Worm (Caenorhabditis elegans): ENCODE measurements around the gene rcq-5.

Gene rcq-5

ce11 chrIII:4057894-4058293 lies at the start of gene rcq-5:
Gene rcq-5 (minus strand): TSS chrIII:4057976.
- TF ChIP-seq elt-1 (tag; optimal IDR thresholded peaks at IDR 0.05; ENCODE audit: borderline replicate concordance, insufficient read depth) (no peak), nhr-2 (tag; optimal IDR thresholded peaks at IDR 0.05) (no peak), hlh-1 (tag; optimal IDR thresholded peaks at IDR 0.05) (no peak), nhr-28 (tag; optimal IDR thresholded peaks at IDR 0.05) (no peak), lin-32 (GFP tag; optimal IDR thresholded peaks at IDR 0.05) (no peak), bed-3 (GFP tag; optimal IDR thresholded peaks at IDR 0.05) (no peak), ces-1 (GFP tag; optimal IDR thresholded peaks at IDR 0.05) (peak; percentile 76), nhr-76 (tag; optimal IDR thresholded peaks at IDR 0.05) (no peak), lsy-2 (tag; optimal IDR thresholded peaks at IDR 0.05) (peak; percentile 44), cnd-1 (tag; optimal IDR thresholded peaks at IDR 0.05) (no peak), snpc-4 (tag; optimal IDR thresholded peaks at IDR 0.05) (no peak), tbx-8 (GFP tag; optimal IDR thresholded peaks at IDR 0.05) (no peak), ceh-39 (tag; optimal IDR thresholded peaks at IDR 0.05) (no peak), unc-120 (tag; optimal IDR thresholded peaks at IDR 0.05; ENCODE audit: poor library complexity, severe bottlenecking) (no peak), sem-2 (GFP tag; optimal IDR thresholded peaks at IDR 0.05) (no peak), mep-1 (tag; optimal IDR thresholded peaks at IDR 0.05) (peak; percentile 19)

DNA sequence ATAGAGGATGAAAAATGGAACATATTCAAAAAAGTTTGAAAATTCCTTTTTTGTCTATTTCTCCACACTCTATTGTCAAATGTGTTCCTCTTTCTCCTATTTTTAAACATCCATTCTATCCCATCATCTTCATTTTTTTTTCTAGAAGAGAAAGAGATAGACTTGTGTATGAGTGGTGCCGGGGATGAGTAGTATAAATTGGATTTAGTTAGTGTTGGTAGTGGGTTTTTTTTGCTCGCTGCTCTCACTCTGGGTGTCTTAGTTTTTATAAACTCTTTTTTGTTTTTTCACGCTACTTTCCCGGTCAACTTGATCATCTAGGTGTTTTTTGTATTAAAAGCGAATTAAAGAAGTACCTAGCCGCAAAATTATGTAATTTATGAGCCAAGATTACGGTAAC lies 49.5 kb upstream of the rcq-5 start:
- TF ChIP-seq M03D4.4 (tag; optimal IDR thresholded peaks at IDR 0.05), result no peak
- no peak for TF ChIP-seq sem-2 (GFP tag; optimal IDR thresholded peaks at IDR 0.05)
- TF ChIP-seq ces-1 (GFP tag; optimal IDR thresholded peaks at IDR 0.05), result peak; percentile 72

DNA sequence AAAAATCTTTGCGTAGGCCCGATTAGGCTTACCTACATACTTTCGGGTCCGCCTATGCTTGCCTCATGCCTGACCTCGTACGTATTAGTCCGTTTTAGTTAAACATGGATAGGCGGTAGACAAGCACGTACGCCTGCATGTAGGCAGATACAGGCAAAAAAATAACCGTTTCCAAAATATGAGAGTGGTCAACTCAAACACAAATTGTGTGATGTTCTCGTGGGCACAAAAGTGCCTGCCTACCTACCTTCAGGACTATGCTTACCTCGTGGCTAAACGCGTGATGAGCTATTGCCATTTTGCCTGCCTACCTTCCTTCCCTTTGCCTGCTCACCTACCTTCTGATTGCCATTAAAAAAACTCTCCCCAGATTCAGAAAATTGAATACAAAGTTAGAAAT lies 48.8 kb upstream of the rcq-5 start:
- no peak for TF ChIP-seq snpc-4 (tag; optimal IDR thresholded peaks at IDR 0.05)
- TF ChIP-seq drap-1 (GFP tag; optimal IDR thresholded peaks at IDR 0.05), result no peak
- no peak for TF ChIP-seq M03D4.4 (tag; optimal IDR thresholded peaks at IDR 0.05)
- TF ChIP-seq bed-3 (GFP tag; optimal IDR thresholded peaks at IDR 0.05), result no peak
- TF ChIP-seq ceh-83 (GFP tag; optimal IDR thresholded peaks at IDR 0.05), result no peak
- TF ChIP-seq ces-1 (GFP tag; optimal IDR thresholded peaks at IDR 0.05), result no peak
- no peak for TF ChIP-seq sem-2 (GFP tag; optimal IDR thresholded peaks at IDR 0.05)
- no peak for TF ChIP-seq mep-1 (tag; optimal IDR thresholded peaks at IDR 0.05)
- no peak for TF ChIP-seq nhr-12 (tag; optimal IDR thresholded peaks at IDR 0.05)
- no peak for TF ChIP-seq nhr-2 (tag; optimal IDR thresholded peaks at IDR 0.05)
- no peak for TF ChIP-seq lin-13 (tag; optimal IDR thresholded peaks at IDR 0.05)
- TF ChIP-seq flh-1 (GFP tag; optimal IDR thresholded peaks at IDR 0.05), result no peak
- TF ChIP-seq unc-39 (tag; optimal IDR thresholded peaks at IDR 0.05), result no peak
- no peak for TF ChIP-seq hlh-1 (tag; optimal IDR thresholded peaks at IDR 0.05)
- no peak for TF ChIP-seq nhr-28 (tag; optimal IDR thresholded peaks at IDR 0.05)

DNA sequence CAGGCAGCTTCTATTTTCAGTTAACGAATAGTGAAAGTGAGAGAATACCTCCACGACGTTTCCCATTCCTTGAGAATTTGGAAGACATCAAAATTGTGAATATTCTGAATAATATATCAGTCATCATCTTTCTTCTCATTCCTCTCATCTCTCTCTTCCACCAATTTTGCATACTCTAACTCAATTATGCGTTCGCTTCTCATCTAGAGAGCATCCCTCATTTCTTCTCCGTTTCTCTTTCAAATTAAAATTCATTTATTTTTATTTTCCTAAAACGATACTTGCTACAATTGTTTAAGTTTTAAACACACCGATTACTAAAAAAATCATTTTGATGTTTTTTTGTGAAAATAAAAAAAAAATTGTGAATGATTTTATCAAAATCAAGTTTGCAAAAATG lies 45.4 kb upstream of the rcq-5 start:
- peak; percentile 95 for TF ChIP-seq ces-1 (GFP tag; optimal IDR thresholded peaks at IDR 0.05)
- TF ChIP-seq ham-2 (GFP tag; optimal IDR thresholded peaks at IDR 0.05), result no peak
- no peak for TF ChIP-seq mls-2 (tag; optimal IDR thresholded peaks at IDR 0.05)

- TF ChIP-seq M03D4.4 (tag; optimal IDR thresholded peaks at IDR 0.05) (no peak), ceh-83 (GFP tag; optimal IDR thresholded peaks at IDR 0.05) (no peak), elt-3 (tag; optimal IDR thresholded peaks at IDR 0.05) (no peak), zip-8 (tag; optimal IDR thresholded peaks at IDR 0.05) (peak; percentile 26), ztf-11 (tag; optimal IDR thresholded peaks at IDR 0.05) (no peak)
Measured at ce11 chrIII:4102039-4102438, 44.3 kb upstream of the rcq-5 start.

DNA sequence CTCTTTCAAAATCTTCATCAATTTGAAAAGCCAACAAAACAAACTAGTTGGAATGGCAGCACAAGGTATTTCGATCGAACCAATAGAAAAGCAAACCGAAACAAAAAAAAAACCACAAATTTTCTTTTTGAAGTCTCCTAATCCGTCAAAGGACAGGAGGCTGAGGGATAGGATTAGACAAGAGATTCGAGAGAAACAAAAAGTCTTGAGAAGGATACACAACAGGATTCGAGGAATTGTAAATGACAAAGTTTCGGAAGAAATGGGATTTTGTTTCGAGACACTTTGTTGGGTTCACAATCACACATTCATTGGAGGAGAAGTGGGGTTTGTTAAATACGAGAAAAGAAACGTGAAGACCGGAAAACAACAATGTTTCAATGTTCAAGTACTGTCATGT lies 43.2 kb upstream of the rcq-5 start:
- TF ChIP-seq sem-2 (GFP tag; optimal IDR thresholded peaks at IDR 0.05), result no peak
- no peak for TF ChIP-seq lin-13 (tag; optimal IDR thresholded peaks at IDR 0.05)
- TF ChIP-seq mab-5 (tag; optimal IDR thresholded peaks at IDR 0.05), result no peak
- TF ChIP-seq ceh-83 (GFP tag; optimal IDR thresholded peaks at IDR 0.05), result no peak
- no peak for TF ChIP-seq lin-32 (GFP tag; optimal IDR thresholded peaks at IDR 0.05)
- no peak for TF ChIP-seq zip-8 (tag; optimal IDR thresholded peaks at IDR 0.05)
- TF ChIP-seq ceh-39 (tag; optimal IDR thresholded peaks at IDR 0.05), result no peak
- TF ChIP-seq unc-62 (GFP tag; optimal IDR thresholded peaks at IDR 0.05), result no peak
- no peak for TF ChIP-seq tbx-8 (GFP tag; optimal IDR thresholded peaks at IDR 0.05)
- TF ChIP-seq nhr-237 (tag; optimal IDR thresholded peaks at IDR 0.05), result no peak
- TF ChIP-seq nhr-28 (tag; optimal IDR thresholded peaks at IDR 0.05), result no peak
- no peak for TF ChIP-seq flh-1 (GFP tag; optimal IDR thresholded peaks at IDR 0.05)
- TF ChIP-seq hlh-1 (tag; optimal IDR thresholded peaks at IDR 0.05), result no peak
- no peak for TF ChIP-seq pha-4 (tag; optimal IDR thresholded peaks at IDR 0.05)
- TF ChIP-seq M03D4.4 (tag; optimal IDR thresholded peaks at IDR 0.05), result no peak
- TF ChIP-seq mls-2 (tag; optimal IDR thresholded peaks at IDR 0.05), result no peak
- TF ChIP-seq ces-1 (GFP tag; optimal IDR thresholded peaks at IDR 0.05), result no peak

All from whole organism, mixed stage, embryonic.